Worm (Caenorhabditis elegans) whole organism, L1 larva: ENCODE measurements around the gene che-2.

Experiments
- C16A3.4 ChIP-seq: fragments of 150-350 bp; optimal IDR thresholded peaks from 2 replicates; lab custom pipeline; 2014; ENCODE audit warnings: missing biosample characterization, missing genetic modification characterization
- alr-1 ChIP-seq: fragments of 200-800 bp; sonication (Bioruptor generic); optimal IDR thresholded peaks from 2 replicates; lab custom pipeline; 2018; ENCODE audit warnings: borderline replicate concordance, mild to moderate bottlenecking, missing genetic modification characterization, missing compliant biosample characterization
- ama-1 ChIP-seq: fragments of 150-350 bp; optimal IDR thresholded peaks from 2 replicates; lab custom pipeline; 2014
- ceh-8 ChIP-seq: fragments of 200-800 bp; sonication (Bioruptor generic); optimal IDR thresholded peaks from 2 replicates; lab custom pipeline; 2018; ENCODE audit warnings: mild to moderate bottlenecking, missing genetic modification characterization, moderate library complexity, missing compliant biosample characterization
- ceh-88 ChIP-seq: fragments of 200-800 bp; sonication (Bioruptor generic); IDR thresholded peaks from 2 replicates; pipeline ENCODE4 v1.3.6; 2022; ENCODE audit warnings: missing genetic modification characterization, missing compliant biosample characterization
- ces-1 ChIP-seq: fragments of 150-350 bp; optimal IDR thresholded peaks from 2 replicates; lab custom pipeline; 2014; ENCODE audit warnings: missing biosample characterization, missing genetic modification reagents, missing genetic modification characterization
- dsc-1 ChIP-seq: sonication (generic microtip); optimal IDR thresholded peaks from 2 replicates; lab custom pipeline; 2016; ENCODE audit warnings: mild to moderate bottlenecking, missing genetic modification characterization, missing compliant biosample characterization
- efl-1 ChIP-seq, 4 experiments: fragments of 150-350 bp; optimal IDR thresholded peaks in 3 of 4; peaks in 1 of 4; 1 replicate in 1 of 4; 2 replicates in 3 of 4; lab custom pipeline; 2014; ENCODE audit warnings: missing biosample characterization in 2 of 4, missing genetic modification characterization in 2 of 4, missing genetic modification reagents in 2 of 4
- efl-3 ChIP-seq: fragments of 200-800 bp; sonication (Bioruptor generic); optimal IDR thresholded peaks from 2 replicates; lab custom pipeline; 2018; ENCODE audit warnings: mild to moderate bottlenecking, missing genetic modification characterization, missing compliant biosample characterization
- egl-13 ChIP-seq: sonication (generic microtip); optimal IDR thresholded peaks from 2 replicates; lab custom pipeline; 2016; ENCODE audit warnings: missing genotype, missing genetic modification reagents, missing genetic modification characterization, missing compliant biosample characterization
- elt-3 ChIP-seq, 6 experiments: fragments of 150-350 bp in 1 of 6; sonication (generic microtip); optimal IDR thresholded peaks; 2 replicates each; lab custom pipeline; 2017 to 2018; ENCODE audit warnings: missing biosample characterization in 6 of 6, missing genetic modification characterization in 6 of 6, inconsistent platforms in 1 of 6
- ets-5 ChIP-seq: fragments of 200-800 bp; sonication (Bioruptor generic); IDR thresholded peaks from 2 replicates; pipeline ENCODE4 v1.3.6; 2022; ENCODE audit warnings: missing genetic modification characterization, missing compliant biosample characterization
- fkh-8 ChIP-seq: sonication (generic microtip); optimal IDR thresholded peaks from 2 replicates; lab custom pipeline; 2016; ENCODE audit warnings: mild to moderate bottlenecking, missing genetic modification characterization, missing compliant biosample characterization
- hlh-17 ChIP-seq: fragments of 200-800 bp; sonication (Bioruptor generic); optimal IDR thresholded peaks from 2 replicates; lab custom pipeline; 2018; ENCODE audit warnings: missing genetic modification characterization, mild to moderate bottlenecking, missing compliant biosample characterization, moderate library complexity, borderline replicate concordance
- hlh-4 ChIP-seq: sonication (generic microtip); optimal IDR thresholded peaks from 2 replicates; lab custom pipeline; 2016; ENCODE audit warnings: mild to moderate bottlenecking, missing genetic modification characterization, missing compliant biosample characterization
- irx-1 ChIP-seq: sonication (generic microtip); optimal IDR thresholded peaks from 2 replicates; lab custom pipeline; 2016; ENCODE audit warnings: missing genetic modification characterization, missing compliant biosample characterization
- isw-1 ChIP-seq: fragments of 200-800 bp; sonication (Bioruptor generic); IDR thresholded peaks from 2 replicates; pipeline ENCODE4 v1.3.6; 2022; ENCODE audit warnings: missing genetic modification characterization, missing compliant biosample characterization
- jun-1 ChIP-seq: fragments of 150-350 bp; optimal IDR thresholded peaks from 2 replicates; lab custom pipeline; 2014; ENCODE audit warnings: missing biosample characterization, missing genetic modification reagents, missing genetic modification characterization
- lin-14 ChIP-seq: fragments of 200-800 bp; sonication (Bioruptor generic); optimal IDR thresholded peaks from 2 replicates; lab custom pipeline; 2018; ENCODE audit warnings: mild to moderate bottlenecking, missing genetic modification characterization, moderate library complexity, missing compliant biosample characterization
- lin-15B ChIP-seq: fragments of 150-350 bp; sonication (generic microtip); optimal IDR thresholded peaks from 3 replicates; lab custom pipeline; 2014; ENCODE audit warnings: missing biosample characterization, missing genetic modification characterization
- lin-35 ChIP-seq, 2 experiments: fragments of 150-350 bp; optimal IDR thresholded peaks; 2 replicates each; lab custom pipeline; 2014; ENCODE audit warnings: missing biosample characterization in 2 of 2, missing genetic modification characterization in 2 of 2, missing genetic modification reagents in 2 of 2
- lir-3 ChIP-seq: sonication (generic microtip); optimal IDR thresholded peaks from 2 replicates; lab custom pipeline; 2016; ENCODE audit warnings: mild to moderate bottlenecking, missing genetic modification characterization, moderate library complexity, missing compliant biosample characterization; ENCODE audit not compliant: poor library complexity
- lsy-2 ChIP-seq, 2 experiments: fragments of 150-350 bp; optimal IDR thresholded peaks; 2 replicates each; lab custom pipeline; 2014; ENCODE audit warnings: missing biosample characterization in 2 of 2, missing genetic modification characterization in 2 of 2
- mdl-1 ChIP-seq, 2 experiments: fragments of 150-350 bp; optimal IDR thresholded peaks; 2 replicates each; lab custom pipeline; 2014 to 2017; ENCODE audit warnings: missing biosample characterization in 2 of 2, missing genetic modification characterization in 2 of 2, inconsistent platforms in 1 of 2
- mef-2 ChIP-seq: fragments of 150-350 bp; optimal IDR thresholded peaks from 2 replicates; lab custom pipeline; 2014; ENCODE audit warnings: missing biosample characterization, missing genetic modification characterization
- mep-1 ChIP-seq: fragments of 150-350 bp; optimal IDR thresholded peaks from 2 replicates; lab custom pipeline; 2014; ENCODE audit warnings: missing biosample characterization, missing genetic modification characterization
- nhr-12 ChIP-seq: sonication (generic microtip); optimal IDR thresholded peaks from 2 replicates; lab custom pipeline; 2017; ENCODE audit warnings: missing biosample characterization, missing genetic modification characterization
- nhr-20 ChIP-seq: sonication (generic microtip); optimal IDR thresholded peaks from 2 replicates; lab custom pipeline; 2016; ENCODE audit warnings: mild to moderate bottlenecking, missing genetic modification characterization, missing compliant biosample characterization
- nhr-71 ChIP-seq: sonication (generic microtip); optimal IDR thresholded peaks from 2 replicates; lab custom pipeline; 2016; ENCODE audit warnings: mild to moderate bottlenecking, missing genetic modification characterization, moderate library complexity, missing compliant biosample characterization
- nhr-77 ChIP-seq: fragments of 150-350 bp; optimal IDR thresholded peaks from 2 replicates; lab custom pipeline; 2014; ENCODE audit warnings: missing biosample characterization, missing genetic modification characterization
- nhr-85 ChIP-seq: sonication (generic microtip); peaks from one replicate; lab custom pipeline; 2016; ENCODE audit warnings: missing genetic modification characterization, inconsistent platforms, missing compliant biosample characterization
- nhr-90 ChIP-seq: sonication (generic microtip); optimal IDR thresholded peaks from 2 replicates; lab custom pipeline; 2016; ENCODE audit warnings: mild to moderate bottlenecking, missing genetic modification characterization, missing compliant biosample characterization; ENCODE audit not compliant: poor library complexity
- pag-3 ChIP-seq: sonication (generic microtip); optimal IDR thresholded peaks from 2 replicates; lab custom pipeline; 2017; ENCODE audit warnings: missing genetic modification characterization, mild to moderate bottlenecking, missing compliant biosample characterization, antibody characterized with exemption, borderline replicate concordance; ENCODE audit not compliant: insufficient read depth
- rnt-1 ChIP-seq: sonication (generic microtip); optimal IDR thresholded peaks from 2 replicates; lab custom pipeline; 2016; ENCODE audit warnings: mild to moderate bottlenecking, missing genetic modification characterization, moderate library complexity, missing compliant biosample characterization
- snpc-4 ChIP-seq: fragments of 150-350 bp; optimal IDR thresholded peaks from 2 replicates; lab custom pipeline; 2014; ENCODE audit warnings: missing biosample characterization, missing genetic modification characterization
- snu-23 ChIP-seq: sonication (generic microtip); optimal IDR thresholded peaks from 2 replicates; lab custom pipeline; 2016; ENCODE audit warnings: missing genetic modification characterization, missing compliant biosample characterization
- vab-15 ChIP-seq: sonication (generic microtip); optimal IDR thresholded peaks from 2 replicates; lab custom pipeline; 2017; ENCODE audit warnings: missing genotype, mild to moderate bottlenecking, missing genetic modification characterization, missing compliant biosample characterization
- xbp-1 ChIP-seq: sonication (generic microtip); optimal IDR thresholded peaks from 2 replicates; lab custom pipeline; 2016; ENCODE audit warnings: missing genetic modification characterization, missing compliant biosample characterization
- zag-1 ChIP-seq: fragments of 150-350 bp; optimal IDR thresholded peaks from 2 replicates; lab custom pipeline; 2014; ENCODE audit warnings: missing biosample characterization, missing genetic modification characterization

che-2 gene

ce11 chrX:489635-490105, 8.4 kb downstream of the che-2 start, which contains the start of gene egl-17 (continued):
- TF ChIP-seq C16A3.4 (tag; lab: Kevin White, UChicago) (peak; percentile 70), mep-1 (tag; lab: Kevin White, UChicago) (peak; percentile 65), mef-2 (no peak), lir-3 (tag; lab: Kevin White, UChicago) (peak; percentile 51), hlh-17 (GFP tag; lab: Kevin White, UChicago) (no peak), elt-3 (tag; optimal IDR thresholded peaks at IDR 0.05; lab: Kevin White, UChicago) (peak in 2 of 6 experiments; percentile 5 to 21), lin-15B (tag; lab: Kevin White, UChicago) (no peak), xbp-1 (tag; lab: Kevin White, UChicago) (peak; percentile 44), irx-1 (tag; lab: Kevin White, UChicago) (peak; percentile 26), mdl-1 (tag; optimal IDR thresholded peaks at IDR 0.05; lab: Kevin White, UChicago) (peak in 1 of 2 experiments; percentile 54), lsy-2 (tag; optimal IDR thresholded peaks at IDR 0.05; lab: Kevin White, UChicago) (peak in 1 of 2 experiments; percentile 50), efl-1 (optimal IDR thresholded peaks at IDR 0.05; lab: Kevin White, UChicago) (peak; percentile 17 to 35), efl-1 (GFP tag; optimal IDR thresholded peaks at IDR 0.05 in 1 of 2; lab: Kevin White, UChicago) (peak; percentile 15 to 90), rnt-1 (tag; lab: Kevin White, UChicago) (peak; percentile 78), vab-15 (tag; lab: Kevin White, UChicago) (peak; percentile 44), nhr-71 (tag; lab: Kevin White, UChicago) (peak; percentile 72), nhr-20 (tag; lab: Kevin White, UChicago) (peak; percentile 53), fkh-8 (tag; lab: Kevin White, UChicago) (peak; percentile 54), lin-14 (GFP tag; lab: Kevin White, UChicago) (peak; percentile 63), zag-1 (no peak), snu-23 (peak; percentile 86), nhr-85 (tag; lab: Kevin White, UChicago) (peak; percentile 68), nhr-77 (tag; lab: Kevin White, UChicago) (peak; percentile 23), ama-1 (lab: Kevin White, UChicago) (no peak), ets-5 (GFP tag; lab: Robert Waterston, UW) (no peak), lin-35 (GFP tag; optimal IDR thresholded peaks at IDR 0.05; lab: Kevin White, UChicago) (peak in 1 of 2 experiments; percentile 71), jun-1 (tag; lab: Kevin White, UChicago) (peak; percentile 49), ceh-88 (GFP tag; lab: Robert Waterston, UW) (peak; percentile 48; the same call in 1 of the 2 replicates)

ce11 chrX:492919-493318, 11.7 kb downstream of the che-2 start, which contains the start of gene B0310.1:
Gene B0310.1 (plus strand): TSS chrX:493228.
- TF ChIP-seq lin-14 (GFP tag; lab: Kevin White, UChicago) (peak; percentile 51), dsc-1 (tag; lab: Kevin White, UChicago) (peak; percentile 33), mef-2 (no peak), snu-23 (peak; percentile 40), pag-3 (tag; lab: Kevin White, UChicago) (peak; percentile 98), alr-1 (tag; lab: Kevin White, UChicago) (no peak), nhr-90 (tag; lab: Kevin White, UChicago) (no peak), nhr-12 (tag; lab: Kevin White, UChicago) (no peak), rnt-1 (tag; lab: Kevin White, UChicago) (peak; percentile 53), ces-1 (GFP tag; lab: Kevin White, UChicago) (no peak), lir-3 (tag; lab: Kevin White, UChicago) (no peak), nhr-71 (tag; lab: Kevin White, UChicago) (peak; percentile 31), hlh-4 (no peak), isw-1 (GFP tag; lab: Robert Waterston, UW) (no peak), lsy-2 (tag; optimal IDR thresholded peaks at IDR 0.05; lab: Kevin White, UChicago) (peak in 1 of 2 experiments; percentile 3), egl-13 (tag; lab: Kevin White, UChicago) (no peak)

ce11 chrX:496795-497194, 15.5 kb downstream of the che-2 start:
- TF ChIP-seq ceh-8: no peak
- TF ChIP-seq hlh-17 (GFP tag; lab: Kevin White, UChicago): no peak
- no peak for TF ChIP-seq efl-3
- peak; percentile 42 for TF ChIP-seq snpc-4
